Worm (Caenorhabditis elegans): ENCODE results near the gene C50B6.3.

ce11 chrV:13338037-13338436 is 24.7 kb downstream of the C50B6.3 start:
- TF ChIP-seq ceh-82 (tag; optimal IDR thresholded peaks at IDR 0.05) (no peak), egl-27 (tag; optimal IDR thresholded peaks at IDR 0.05) (no peak), nhr-25 (tag; optimal IDR thresholded peaks at IDR 0.05) (no peak), fkh-10 (GFP tag; optimal IDR thresholded peaks at IDR 0.05) (no peak), unc-62 (GFP tag; optimal IDR thresholded peaks at IDR 0.05) (no peak), ama-1 (optimal IDR thresholded peaks at IDR 0.05) (no peak), zag-1 (tag; optimal IDR thresholded peaks at IDR 0.05) (no peak), mdl-1 (tag; optimal IDR thresholded peaks at IDR 0.05) (no peak)
